Worm (Caenorhabditis elegans): ENCODE results near the gene gst-26.

DNA sequence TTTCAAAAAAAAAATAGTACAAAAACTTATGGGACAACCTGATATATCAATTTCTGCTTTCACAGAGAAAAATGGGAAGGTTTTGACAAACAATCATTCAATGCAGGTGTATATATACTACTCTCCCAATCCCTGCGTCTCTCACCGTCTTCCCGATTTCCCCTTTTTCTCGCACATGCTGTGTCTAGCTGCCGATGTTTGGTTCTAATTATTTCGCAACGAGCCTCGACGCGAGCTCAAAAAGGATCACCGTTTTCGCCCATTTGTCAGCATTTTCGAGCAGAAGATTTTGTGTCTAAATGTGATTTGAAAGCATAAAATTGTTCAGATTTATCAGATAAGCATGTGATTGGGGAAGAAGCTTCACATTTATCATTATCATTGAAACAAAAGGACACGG lies 8.8 kb upstream of the gst-26 start:
- TF ChIP-seq unc-39 (tag; optimal IDR thresholded peaks at IDR 0.05), result no peak
- TF ChIP-seq ztf-11 (tag; optimal IDR thresholded peaks at IDR 0.05), result no peak
- no peak for TF ChIP-seq F49E8.2 (tag; optimal IDR thresholded peaks at IDR 0.05; ENCODE audit: borderline replicate concordance)
